Fruit fly (Drosophila melanogaster): ENCODE data around the gene Rga.

Rga gene

dm6 chr3R:5636519-5637430, 23.9 kb upstream of the Rga start, which contains the start of the genes CG31548 and CG12170 (continued):
- TF ChIP-seq psq (GFP tag; optimal IDR thresholded peaks at IDR 0.05) (no peak), HHEX (GFP tag; optimal IDR thresholded peaks at IDR 0.05) (no peak), ranshi (GFP tag; IDR thresholded peaks at IDR 0.05) (peak; percentile 33; the same call in 1 of the 2 replicates), Ada2b (GFP tag; IDR thresholded peaks at IDR 0.05) (0 out of 2 replicates have a peak, but pooled peaks have one; percentile 26), NC2β (GFP tag; optimal IDR thresholded peaks at IDR 0.05) (peak; percentile 22), run (tag; optimal IDR thresholded peaks at IDR 0.05) (no peak), chn (GFP tag; optimal IDR thresholded peaks at IDR 0.05) (peak; percentile 28), tin (GFP tag; optimal IDR thresholded peaks at IDR 0.05) (peak; percentile 29), CG17361 (GFP tag; IDR thresholded peaks at IDR 0.05) (peak; percentile 65; the same call in 2 of the 3 replicates), CG9797 (GFP tag; optimal IDR thresholded peaks at IDR 0.05) (peak; percentile 54), CG5245 (GFP tag; optimal IDR thresholded peaks at IDR 0.05) (peak; percentile 3), sens (GFP tag) (peak; percentile 93), nmo (GFP tag; optimal IDR thresholded peaks at IDR 0.05) (peak; percentile 56), CG11247 (GFP tag; IDR thresholded peaks at IDR 0.05) (no peak), vfl (GFP tag; optimal IDR thresholded peaks at IDR 0.05) (peak; percentile 15), HmgZ (tag; optimal IDR thresholded peaks at IDR 0.05) (no peak), lilli (GFP tag; optimal IDR thresholded peaks at IDR 0.05) (peak; percentile 53), Mad (GFP tag; optimal IDR thresholded peaks at IDR 0.05) (no peak), CG30020 (tag; optimal IDR thresholded peaks at IDR 0.05) (peak; percentile 64), CG12659 (GFP tag; optimal IDR thresholded peaks at IDR 0.05) (peak; percentile 56), her (GFP tag; optimal IDR thresholded peaks at IDR 0.05) (peak; percentile 42), tap (tag; optimal IDR thresholded peaks at IDR 0.05) (peak; percentile 54), Nf-YB (GFP tag; optimal IDR thresholded peaks at IDR 0.05) (peak; percentile 46), zen2 (GFP tag; IDR thresholded peaks at IDR 0.05; ENCODE audit: partially characterized antibody) (no peak), knrl (GFP tag; IDR thresholded peaks at IDR 0.05; ENCODE audit: partially characterized antibody) (no peak), CG7271 (tag; optimal IDR thresholded peaks at IDR 0.05) (no peak), slbo (GFP tag; IDR thresholded peaks at IDR 0.05) (peak; percentile 24; the same call in 1 of the 2 replicates), Adf1 (GFP tag; IDR thresholded peaks at IDR 0.05) (no peak), CG14710 (tag; optimal IDR thresholded peaks at IDR 0.05) (peak; percentile 70), Hr3 (GFP tag; optimal IDR thresholded peaks at IDR 0.05) (peak; percentile 46), Eip74EF (GFP tag; optimal IDR thresholded peaks at IDR 0.05) (peak in 1 of 2 experiments; percentile 4), Drgx (GFP tag; IDR thresholded peaks at IDR 0.05) (no peak), Ets97D (GFP tag; optimal IDR thresholded peaks at IDR 0.05) (peak; percentile 14), E2f1 (GFP tag; IDR thresholded peaks at IDR 0.05) (peak; percentile 39; the same call in 1 of the 2 replicates), br (optimal IDR thresholded peaks at IDR 0.05) (no peak), Deaf1 (tag; optimal IDR thresholded peaks at IDR 0.05) (no peak)

dm6 chr3R:5635524-5635923, 22.6 kb upstream of the Rga start, which contains the start of gene CG31546:
Gene CG31546 (minus strand): TSS chr3R:5635624.
- no peak for TF ChIP-seq dm (GFP tag; optimal IDR thresholded peaks at IDR 0.05)
- no peak for TF ChIP-seq Six4 (GFP tag; optimal IDR thresholded peaks at IDR 0.05)
- no peak for TF ChIP-seq unpg (GFP tag; optimal IDR thresholded peaks at IDR 0.05)
- TF ChIP-seq CG6272 (GFP tag; IDR thresholded peaks at IDR 0.05): no peak
- no peak for TF ChIP-seq gfzf (GFP tag; optimal IDR thresholded peaks at IDR 0.05)
- TF ChIP-seq prd (optimal IDR thresholded peaks at IDR 0.05): no peak
- no peak for TF ChIP-seq prd (GFP tag; IDR thresholded peaks at IDR 0.05)
- no peak for TF ChIP-seq Poxn (GFP tag; IDR thresholded peaks at IDR 0.05)
- TF ChIP-seq CG6654 (GFP tag; optimal IDR thresholded peaks at IDR 0.05): no peak
- TF ChIP-seq dan (GFP tag; IDR thresholded peaks at IDR 0.05): no peak
- no peak for TF ChIP-seq Gug (GFP tag; IDR thresholded peaks at IDR 0.05)
- TF ChIP-seq Usf (GFP tag; optimal IDR thresholded peaks at IDR 0.05): no peak
- TF ChIP-seq ara (GFP tag; IDR thresholded peaks at IDR 0.05): no peak
- no peak for TF ChIP-seq CG17186 (GFP tag; optimal IDR thresholded peaks at IDR 0.05)
- TF ChIP-seq kni (GFP tag; optimal IDR thresholded peaks at IDR 0.05): no peak
- no peak for TF ChIP-seq CG32767 (GFP tag; IDR thresholded peaks at IDR 0.05)

All from whole organism, embryonic.